Worm (Caenorhabditis elegans) whole organism, L4 larva: ENCODE measurements around the gene D1086.12.
A peak's percentile ranks its signal among the peaks of the same experiment; 100 is the strongest.

Experiments used
- D1046.2 ChIP-seq: fragments of 200-800 bp; sonication (Bioruptor generic); IDR thresholded peaks from 2 replicates; pipeline ENCODE4 v1.3.6; 2022; ENCODE audit warnings: missing genetic modification characterization, missing compliant biosample characterization
- F49E8.2 ChIP-seq: sonication (generic microtip); optimal IDR thresholded peaks from 2 replicates; lab custom pipeline; 2016; ENCODE audit warnings: missing compliant biosample characterization, mild to moderate bottlenecking, missing genetic modification characterization, borderline replicate concordance
- T26A8.4 ChIP-seq: fragments of 200-800 bp; sonication (Bioruptor generic); IDR thresholded peaks from 2 replicates; pipeline ENCODE4 v1.3.6; 2022; ENCODE audit warnings: missing genetic modification characterization, missing compliant biosample characterization
- Y105C5A.15 ChIP-seq: fragments of 200-800 bp; sonication (Bioruptor generic); IDR thresholded peaks from 2 replicates; pipeline ENCODE4 v1.3.6; 2022; ENCODE audit warnings: missing genetic modification characterization, missing compliant biosample characterization
- ZK337.2 ChIP-seq: fragments of 200-800 bp; sonication (Bioruptor generic); IDR thresholded peaks from 2 replicates; pipeline ENCODE4 v1.3.6; 2022; ENCODE audit warnings: missing genetic modification reagents, missing genetic modification characterization, missing compliant biosample characterization
- aha-1 ChIP-seq: fragments of 150-350 bp; peaks from one replicate; lab custom pipeline; 2014; ENCODE audit warnings: missing biosample characterization, missing genetic modification characterization
- ama-1 ChIP-seq: fragments of 150-350 bp; optimal IDR thresholded peaks from 2 replicates; lab custom pipeline; 2014; ENCODE audit warnings: inconsistent platforms, mixed read lengths
- ctbp-1 ChIP-seq: fragments of 200-800 bp; sonication (Bioruptor generic); IDR thresholded peaks from 2 replicates; pipeline ENCODE4 v1.3.6; 2022; ENCODE audit warnings: missing genetic modification reagents, missing genetic modification characterization, missing compliant biosample characterization
- daf-16 ChIP-seq, 3 experiments: sonication (generic microtip); optimal IDR thresholded peaks; 2 replicates each; lab custom pipeline; 2016 to 2017; ENCODE audit warnings: missing genetic modification characterization in 3 of 3, missing genetic modification reagents in 3 of 3, mild to moderate bottlenecking in 2 of 3, missing compliant biosample characterization in 2 of 3, missing biosample characterization in 1 of 3, moderate library complexity in 1 of 3
- daf-19 ChIP-seq: fragments of 200-800 bp; sonication (Bioruptor generic); conservative IDR thresholded peaks from 2 replicates; pipeline ENCODE4 v1.3.6; 2022; ENCODE audit warnings: missing genetic modification characterization, missing compliant biosample characterization
- dmd-6 ChIP-seq: fragments of 200-800 bp; sonication (Bioruptor generic); IDR thresholded peaks from 2 replicates; pipeline ENCODE4 v1.3.6; 2022; ENCODE audit warnings: missing genetic modification reagents, missing genetic modification characterization, missing compliant biosample characterization
- dmd-8 ChIP-seq: fragments of 200-800 bp; sonication (Bioruptor generic); IDR thresholded peaks from 2 replicates; pipeline ENCODE4 v1.3.6; 2022; ENCODE audit warnings: missing genetic modification characterization, missing compliant biosample characterization
- dpl-1 ChIP-seq: fragments of 150-350 bp; optimal IDR thresholded peaks from 2 replicates; lab custom pipeline; 2014; ENCODE audit warnings: missing biosample characterization, missing genetic modification reagents, missing genetic modification characterization
- duxl-1 ChIP-seq: sonication (generic microtip); optimal IDR thresholded peaks from 2 replicates; lab custom pipeline; 2016; ENCODE audit warnings: mild to moderate bottlenecking, missing genetic modification characterization, moderate library complexity, missing compliant biosample characterization; ENCODE audit not compliant: poor library complexity
- fkh-10 ChIP-seq: fragments of 150-350 bp; optimal IDR thresholded peaks from 2 replicates; lab custom pipeline; 2014; ENCODE audit warnings: missing biosample characterization, missing genetic modification reagents, missing genetic modification characterization
- hlh-11 ChIP-seq: fragments of 200-800 bp; sonication (Bioruptor generic); optimal IDR thresholded peaks from 2 replicates; lab custom pipeline; 2018; ENCODE audit warnings: mild to moderate bottlenecking, missing genetic modification characterization, missing compliant biosample characterization
- hlh-30 ChIP-seq: sonication (generic microtip); optimal IDR thresholded peaks from 2 replicates; lab custom pipeline; 2017; ENCODE audit warnings: antibody characterized with exemption, mild to moderate bottlenecking, missing genetic modification characterization, missing compliant biosample characterization; ENCODE audit not compliant: insufficient read depth
- hmg-1.1 ChIP-seq: fragments of 200-800 bp; sonication (Bioruptor generic); IDR thresholded peaks from 2 replicates; pipeline ENCODE4 v1.3.6; 2022; ENCODE audit warnings: missing genetic modification reagents, missing genetic modification characterization, missing compliant biosample characterization
- lin-15B ChIP-seq: fragments of 150-350 bp; sonication (generic microtip); optimal IDR thresholded peaks from 3 replicates; lab custom pipeline; 2014; ENCODE audit warnings: missing biosample characterization, missing genetic modification characterization
- lin-38 ChIP-seq: fragments of 200-800 bp; sonication (Bioruptor generic); IDR thresholded peaks from 2 replicates; pipeline ENCODE4 v1.3.6; 2022; ENCODE audit warnings: missing genetic modification reagents, missing genetic modification characterization, missing compliant biosample characterization
- lsy-2 ChIP-seq, 2 experiments: fragments of 150-350 bp in 1 of 2; sonication (generic microtip) in 1 of 2; optimal IDR thresholded peaks; 2 replicates each; lab custom pipeline; 2014 to 2017; ENCODE audit warnings: missing biosample characterization in 2 of 2, missing genetic modification characterization in 2 of 2
- madf-9 ChIP-seq: fragments of 200-800 bp; sonication (Bioruptor generic); conservative IDR thresholded peaks from 2 replicates; pipeline ENCODE4 v1.3.6; 2022; ENCODE audit warnings: missing genetic modification reagents, missing genetic modification characterization, missing compliant biosample characterization
- mdt-29 ChIP-seq: fragments of 200-800 bp; sonication (Bioruptor generic); IDR thresholded peaks from 2 replicates; pipeline ENCODE4 v1.3.6; 2022; ENCODE audit warnings: missing genetic modification reagents, missing genetic modification characterization, missing compliant biosample characterization
- mep-1 ChIP-seq: fragments of 150-350 bp; sonication (generic microtip); optimal IDR thresholded peaks from 3 replicates; lab custom pipeline; 2014; ENCODE audit warnings: missing biosample characterization, missing genetic modification characterization
- mes-2 ChIP-seq: sonication (generic microtip); optimal IDR thresholded peaks from 2 replicates; lab custom pipeline; 2016; ENCODE audit warnings: missing genotype, mild to moderate bottlenecking, missing genetic modification characterization, missing compliant biosample characterization; ENCODE audit not compliant: poor library complexity, severe bottlenecking
- nhr-237 ChIP-seq: sonication (generic microtip); optimal IDR thresholded peaks from 2 replicates; lab custom pipeline; 2017; ENCODE audit warnings: missing biosample characterization, missing genetic modification characterization
- nhr-41 ChIP-seq: fragments of 200-800 bp; sonication (Bioruptor generic); IDR thresholded peaks from 2 replicates; pipeline ENCODE4 v1.3.6; 2022; ENCODE audit warnings: missing genetic modification reagents, missing genetic modification characterization, missing compliant biosample characterization
- nhr-42 ChIP-seq: fragments of 200-800 bp; sonication (Bioruptor generic); IDR thresholded peaks from 2 replicates; pipeline ENCODE4 v1.3.6; 2022; ENCODE audit warnings: missing genetic modification characterization, missing compliant biosample characterization
- nhr-6 ChIP-seq: fragments of 150-350 bp; optimal IDR thresholded peaks from 2 replicates; lab custom pipeline; 2014; ENCODE audit warnings: missing biosample characterization, missing genetic modification characterization
- nhr-76 ChIP-seq: fragments of 150-350 bp; optimal IDR thresholded peaks from 2 replicates; lab custom pipeline; 2014; ENCODE audit warnings: missing biosample characterization, missing genetic modification characterization
- pqm-1 ChIP-seq: sonication (generic microtip); optimal IDR thresholded peaks from 2 replicates; lab custom pipeline; 2017; ENCODE audit warnings: missing biosample characterization, missing genetic modification characterization
- rbr-2 ChIP-seq: sonication (generic microtip); optimal IDR thresholded peaks from 2 replicates; lab custom pipeline; 2016; ENCODE audit warnings: missing genotype, missing genetic modification characterization, missing compliant biosample characterization
- set-16 ChIP-seq: fragments of 200-800 bp; sonication (Bioruptor generic); IDR thresholded peaks from 2 replicates; pipeline ENCODE4 v1.3.6; 2022; ENCODE audit warnings: missing genetic modification reagents, missing genetic modification characterization, missing compliant biosample characterization
- skn-1 ChIP-seq: fragments of 150-350 bp; optimal IDR thresholded peaks from 2 replicates; lab custom pipeline; 2014; ENCODE audit warnings: missing biosample characterization, missing genetic modification characterization
- snpc-1.2 ChIP-seq: fragments of 200-800 bp; sonication (Bioruptor generic); IDR thresholded peaks from 2 replicates; pipeline ENCODE4 v1.3.6; 2022; ENCODE audit warnings: missing genetic modification reagents, missing genetic modification characterization, missing compliant biosample characterization
- unc-62 ChIP-seq, 3 experiments: fragments of 150-350 bp in 1 of 3; sonication (generic microtip); optimal IDR thresholded peaks in 2 of 3; peaks in 1 of 3; 1 replicate in 1 of 3; 2 replicates in 2 of 3; lab custom pipeline; 2014 to 2017; ENCODE audit warnings: missing biosample characterization in 3 of 3, missing genetic modification characterization in 3 of 3, missing genetic modification reagents in 3 of 3, missing genotype in 1 of 3
- zfp-3 ChIP-seq: fragments of 200-800 bp; sonication (Bioruptor generic); conservative IDR thresholded peaks from 2 replicates; pipeline ENCODE4 v1.3.6; 2022; ENCODE audit warnings: missing genetic modification reagents, missing genetic modification characterization, missing compliant biosample characterization
- zip-2 ChIP-seq: fragments of 150-350 bp; optimal IDR thresholded peaks from 2 replicates; lab custom pipeline; 2014; ENCODE audit warnings: missing biosample characterization, missing genetic modification characterization

Gene D1086.12

DNA sequence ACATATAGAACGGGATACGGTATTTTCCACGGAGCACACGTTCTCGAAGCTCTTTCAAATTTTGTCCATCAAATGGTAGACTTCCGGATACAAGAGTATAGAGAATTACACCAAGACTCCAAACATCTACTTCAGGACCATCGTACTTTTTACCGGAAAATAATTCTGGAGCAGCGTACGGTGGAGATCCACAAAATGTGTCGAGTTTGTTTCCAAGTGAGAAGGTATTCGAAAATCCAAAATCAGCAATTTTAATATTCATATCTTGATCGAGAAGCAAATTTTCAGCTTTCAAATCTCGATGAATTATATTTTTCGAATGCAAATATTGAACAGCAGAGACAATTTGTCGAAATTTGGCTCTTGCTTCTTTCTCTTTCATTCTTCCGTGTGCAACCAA, 22.2 kb downstream of the D1086.12 start:
- no peak for TF ChIP-seq dpl-1 (GFP tag; lab: Kevin White, UChicago)
- TF ChIP-seq duxl-1 (tag; lab: Kevin White, UChicago), result no peak
- peak; percentile 92 for TF ChIP-seq aha-1 (tag; lab: Kevin White, UChicago)

DNA sequence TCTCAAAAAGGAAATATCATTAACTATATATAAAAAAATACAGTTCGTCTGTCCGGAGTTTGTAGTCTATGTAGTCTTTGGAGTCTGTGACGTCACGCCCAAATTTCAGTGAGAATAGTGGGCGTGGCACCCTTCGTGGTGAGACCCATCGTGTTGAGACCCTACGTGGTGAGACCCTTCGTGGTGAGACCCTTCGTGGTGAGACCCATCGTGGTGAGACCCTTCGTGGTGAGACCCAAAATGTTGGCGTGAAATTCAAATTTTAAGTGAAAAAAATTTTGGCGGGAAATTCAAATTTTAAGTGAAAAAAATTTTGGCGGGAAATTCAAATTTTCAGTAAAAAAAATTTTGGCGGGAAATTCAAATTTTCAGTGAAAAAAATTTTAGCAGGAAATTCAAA, 23.2 kb downstream of the D1086.12 start:
- TF ChIP-seq dmd-6 (GFP tag; lab: Robert Waterston, UW) (peak; percentile 31), set-16 (peak; percentile 7; the same call in 1 of the 2 replicates), nhr-41 (GFP tag; lab: Robert Waterston, UW) (peak; percentile 16; the same call in 1 of the 2 replicates), Y105C5A.15 (GFP tag; lab: Robert Waterston, UW) (0 out of 2 replicates have a peak, but pooled peaks have one; percentile 45), madf-9 (0 out of 2 replicates have a peak, but pooled peaks have one; percentile 13), zfp-3 (GFP tag; lab: Robert Waterston, UW) (0 out of 2 replicates have a peak, but pooled peaks have one; percentile 49), snpc-1.2 (GFP tag; lab: Robert Waterston, UW) (0 out of 2 replicates have a peak, but pooled peaks have one; percentile 12), lin-38 (GFP tag; lab: Robert Waterston, UW) (peak; percentile 25; the same call in 1 of the 2 replicates), mdt-29 (GFP tag; lab: Robert Waterston, UW) (0 out of 2 replicates have a peak, but pooled peaks have one; percentile 35)

- TF ChIP-seq lin-15B (tag; lab: Kevin White, UChicago) (no peak), madf-9 (no peak), lsy-2 (tag; optimal IDR thresholded peaks at IDR 0.05; lab: Kevin White, UChicago) (no peak), daf-19 (GFP tag; lab: Robert Waterston, UW) (no peak), ctbp-1 (GFP tag; lab: Robert Waterston, UW) (0 out of 2 replicates have a peak, but pooled peaks have one; percentile 47), D1046.2 (no peak), mes-2 (tag; lab: Kevin White, UChicago) (peak; percentile 23), unc-62 (GFP tag; optimal IDR thresholded peaks at IDR 0.05 in 1 of 2; lab: Kevin White, UChicago) (peak in 1 of 2 experiments; percentile 11), unc-62 (tag; optimal IDR thresholded peaks at IDR 0.05; lab: Kevin White, UChicago) (no peak), nhr-237 (tag; lab: Kevin White, UChicago) (no peak), dmd-8 (GFP tag; lab: Robert Waterston, UW) (no peak), nhr-76 (tag; lab: Kevin White, UChicago) (no peak), F49E8.2 (tag; lab: Kevin White, UChicago) (no peak), ZK337.2 (GFP tag; lab: Robert Waterston, UW) (no peak), zfp-3 (GFP tag; lab: Robert Waterston, UW) (no peak), aha-1 (tag; lab: Kevin White, UChicago) (peak; percentile 57), zip-2 (tag; lab: Kevin White, UChicago) (no peak), skn-1 (no peak), nhr-41 (GFP tag; lab: Robert Waterston, UW) (no peak), set-16 (peak; percentile 16; the same call in 1 of the 2 replicates), hlh-30 (no peak), pqm-1 (no peak), hmg-1.1 (GFP tag; lab: Robert Waterston, UW) (0 out of 2 replicates have a peak, but pooled peaks have one; percentile 17), nhr-42 (GFP tag; lab: Robert Waterston, UW) (no peak), T26A8.4 (GFP tag; lab: Robert Waterston, UW) (no peak), dmd-6 (GFP tag; lab: Robert Waterston, UW) (no peak)
Observed at ce11 chrV:14126341-14126924, 25.4 kb downstream of the D1086.12 start.

ce11 chrV:14127834-14128233, 26.8 kb downstream of the D1086.12 start:
- TF ChIP-seq fkh-10 (no peak), rbr-2 (tag; lab: Kevin White, UChicago) (peak; percentile 6), hlh-11 (tag; lab: Kevin White, UChicago) (peak; percentile 19), hmg-1.1 (GFP tag; lab: Robert Waterston, UW) (0 out of 2 replicates have a peak, but pooled peaks have one; percentile 28), daf-16 (GFP tag; optimal IDR thresholded peaks at IDR 0.05; lab: Kevin White, UChicago) (no peak), daf-16 (tag; optimal IDR thresholded peaks at IDR 0.05; lab: Kevin White, UChicago) (peak; percentile 27), ama-1 (lab: Kevin White, UChicago) (no peak), dmd-8 (GFP tag; lab: Robert Waterston, UW) (no peak), nhr-6 (peak; percentile 53), mep-1 (tag; lab: Kevin White, UChicago) (peak; percentile 32)
- TF ChIP-seq, all 104 proteins: peak for 6
